Worm (Caenorhabditis elegans) whole organism, L2 larva: ENCODE measurements around the gene acr-2.

ENCODE experiments used
- C34F6.9 ChIP-seq: fragments of 150-350 bp; optimal IDR thresholded peaks from 2 replicates; lab custom pipeline; 2014; ENCODE audit warnings: missing biosample characterization, missing genetic modification characterization
- F13H6.1 ChIP-seq: sonication (generic microtip); optimal IDR thresholded peaks from 2 replicates; lab custom pipeline; 2016; ENCODE audit warnings: missing genetic modification characterization, missing compliant biosample characterization
- R02D3.7 ChIP-seq: fragments of 150-350 bp; optimal IDR thresholded peaks from 2 replicates; lab custom pipeline; 2014; ENCODE audit warnings: missing biosample characterization, missing genetic modification characterization
- Y55F3AM.14 ChIP-seq: fragments of 200-800 bp; sonication (Bioruptor generic); optimal IDR thresholded peaks from 2 replicates; lab custom pipeline; 2018; ENCODE audit warnings: mild to moderate bottlenecking, missing genetic modification characterization, missing compliant biosample characterization
- ZK546.5 ChIP-seq: sonication (generic microtip); optimal IDR thresholded peaks from 2 replicates; lab custom pipeline; 2017; ENCODE audit warnings: missing biosample characterization, missing genetic modification characterization
- alr-1 ChIP-seq: fragments of 150-350 bp; optimal IDR thresholded peaks from 2 replicates; lab custom pipeline; 2014; ENCODE audit warnings: missing biosample characterization, missing genetic modification characterization
- aly-2 ChIP-seq: fragments of 150-350 bp; optimal IDR thresholded peaks from 2 replicates; lab custom pipeline; 2014; ENCODE audit warnings: missing biosample characterization, missing genetic modification characterization
- ama-1 ChIP-seq: fragments of 150-350 bp; optimal IDR thresholded peaks from 2 replicates; lab custom pipeline; 2018; ENCODE audit warnings: inconsistent platforms
- blmp-1 ChIP-seq: sonication (generic microtip); optimal IDR thresholded peaks from 2 replicates; lab custom pipeline; 2017; ENCODE audit warnings: missing genetic modification characterization, mild to moderate bottlenecking, missing compliant biosample characterization, antibody characterized with exemption, moderate library complexity; ENCODE audit not compliant: insufficient read depth
- ceh-16 ChIP-seq: fragments of 150-350 bp; optimal IDR thresholded peaks from 2 replicates; lab custom pipeline; 2014; ENCODE audit warnings: missing biosample characterization, missing genetic modification characterization
- ceh-82 ChIP-seq: fragments of 150-350 bp; optimal IDR thresholded peaks from 2 replicates; lab custom pipeline; 2014; ENCODE audit warnings: missing biosample characterization, missing genetic modification characterization
- crh-2 ChIP-seq: sonication (generic microtip); optimal IDR thresholded peaks from 2 replicates; lab custom pipeline; 2017; ENCODE audit warnings: missing biosample characterization, missing genetic modification characterization
- dmd-4 ChIP-seq: sonication (generic microtip); optimal IDR thresholded peaks from 2 replicates; lab custom pipeline; 2017; ENCODE audit warnings: missing biosample characterization, missing genetic modification characterization
- egl-27 ChIP-seq: sonication (generic microtip); optimal IDR thresholded peaks from 3 replicates; lab custom pipeline; 2017; ENCODE audit warnings: missing biosample characterization, missing genetic modification reagents, missing genetic modification characterization
- elt-1 ChIP-seq: fragments of 150-350 bp; optimal IDR thresholded peaks from 2 replicates; lab custom pipeline; 2014; ENCODE audit warnings: missing biosample characterization, missing genetic modification characterization
- elt-3 ChIP-seq: sonication (generic microtip); optimal IDR thresholded peaks from 2 replicates; lab custom pipeline; 2017; ENCODE audit warnings: missing biosample characterization, missing genetic modification characterization
- fos-1 ChIP-seq: fragments of 150-350 bp; optimal IDR thresholded peaks from 2 replicates; lab custom pipeline; 2014; ENCODE audit warnings: missing biosample characterization, missing genetic modification characterization
- gmeb-1 ChIP-seq: fragments of 150-350 bp; optimal IDR thresholded peaks from 2 replicates; lab custom pipeline; 2014; ENCODE audit warnings: missing biosample characterization, missing genetic modification characterization
- lin-11 ChIP-seq: fragments of 150-350 bp; sonication (generic microtip); optimal IDR thresholded peaks from 2 replicates; lab custom pipeline; 2014; ENCODE audit warnings: missing biosample characterization, missing genetic modification characterization, inconsistent platforms, mixed read lengths
- lin-13 ChIP-seq: fragments of 150-350 bp; optimal IDR thresholded peaks from 2 replicates; lab custom pipeline; 2014; ENCODE audit warnings: missing biosample characterization, missing genetic modification reagents, missing genetic modification characterization
- lin-39 ChIP-seq: fragments of 150-350 bp; optimal IDR thresholded peaks from 2 replicates; lab custom pipeline; 2014; ENCODE audit warnings: missing biosample characterization, missing genetic modification reagents, missing genetic modification characterization
- lsy-2 ChIP-seq, 2 experiments: fragments of 150-350 bp in 1 of 2; sonication (generic microtip) in 1 of 2; optimal IDR thresholded peaks; 2 replicates each; lab custom pipeline; 2014 to 2017; ENCODE audit warnings: missing biosample characterization in 2 of 2, missing genetic modification characterization in 2 of 2
- mab-5 ChIP-seq: fragments of 150-350 bp; optimal IDR thresholded peaks from 2 replicates; lab custom pipeline; 2014; ENCODE audit warnings: missing biosample characterization, missing genetic modification characterization
- mbf-1 ChIP-seq: sonication (generic microtip); optimal IDR thresholded peaks from 2 replicates; lab custom pipeline; 2017; ENCODE audit warnings: missing biosample characterization, missing genetic modification characterization
- mdl-1 ChIP-seq, 2 experiments: fragments of 150-350 bp in 1 of 2; sonication (generic microtip) in 1 of 2; optimal IDR thresholded peaks; 2 replicates each; lab custom pipeline; 2017; ENCODE audit warnings: missing biosample characterization in 2 of 2, missing genetic modification characterization in 2 of 2
- nhr-10 ChIP-seq: sonication (generic microtip); optimal IDR thresholded peaks from 2 replicates; lab custom pipeline; 2017; ENCODE audit warnings: missing biosample characterization, missing genetic modification characterization
- nhr-11 ChIP-seq: fragments of 150-350 bp; optimal IDR thresholded peaks from 2 replicates; lab custom pipeline; 2014; ENCODE audit warnings: missing biosample characterization, missing genetic modification characterization
- nhr-12 ChIP-seq: fragments of 150-350 bp; optimal IDR thresholded peaks from 2 replicates; lab custom pipeline; 2014; ENCODE audit warnings: missing biosample characterization, missing genetic modification characterization
- nhr-129 ChIP-seq: fragments of 150-350 bp; optimal IDR thresholded peaks from 2 replicates; lab custom pipeline; 2014; ENCODE audit warnings: missing biosample characterization, missing genetic modification characterization
- nhr-21 ChIP-seq: fragments of 150-350 bp; optimal IDR thresholded peaks from 2 replicates; lab custom pipeline; 2014; ENCODE audit warnings: missing biosample characterization, missing genetic modification characterization
- nhr-23 ChIP-seq: fragments of 150-350 bp; optimal IDR thresholded peaks from 2 replicates; lab custom pipeline; 2014; ENCODE audit warnings: missing biosample characterization, missing genetic modification reagents, missing genetic modification characterization
- nhr-237 ChIP-seq: fragments of 150-350 bp; optimal IDR thresholded peaks from 2 replicates; lab custom pipeline; 2014; ENCODE audit warnings: missing biosample characterization, missing genetic modification characterization
- nhr-25 ChIP-seq: fragments of 150-350 bp; sonication (generic microtip); optimal IDR thresholded peaks from 3 replicates; lab custom pipeline; 2014; ENCODE audit warnings: missing biosample characterization, missing genetic modification characterization
- nhr-6 ChIP-seq: fragments of 150-350 bp; optimal IDR thresholded peaks from 2 replicates; lab custom pipeline; 2014; ENCODE audit warnings: missing biosample characterization, missing genetic modification characterization
- nhr-77 ChIP-seq: fragments of 150-350 bp; optimal IDR thresholded peaks from 2 replicates; lab custom pipeline; 2014; ENCODE audit warnings: missing biosample characterization, missing genetic modification characterization
- peb-1 ChIP-seq: fragments of 150-350 bp; optimal IDR thresholded peaks from 2 replicates; lab custom pipeline; 2014; ENCODE audit warnings: missing biosample characterization, missing genetic modification characterization
- sem-4 ChIP-seq: fragments of 150-350 bp; optimal IDR thresholded peaks from 2 replicates; lab custom pipeline; 2014; ENCODE audit warnings: missing biosample characterization, missing genetic modification reagents, missing genetic modification characterization
- skn-1 ChIP-seq: sonication (generic microtip); optimal IDR thresholded peaks from 2 replicates; lab custom pipeline; 2017; ENCODE audit warnings: missing biosample characterization, missing genetic modification characterization
- sma-3 ChIP-seq: sonication (generic microtip); optimal IDR thresholded peaks from 2 replicates; lab custom pipeline; 2016; ENCODE audit warnings: missing genetic modification reagents, missing genetic modification characterization, missing compliant biosample characterization
- sma-9 ChIP-seq, 2 experiments: fragments of 150-350 bp in 1 of 2; sonication (generic microtip) in 1 of 2; optimal IDR thresholded peaks; 2 replicates each; lab custom pipeline; 2014 to 2016; ENCODE audit warnings: missing genetic modification characterization in 2 of 2, mild to moderate bottlenecking in 1 of 2, missing biosample characterization in 1 of 2, missing compliant biosample characterization in 1 of 2, missing genetic modification reagents in 1 of 2, moderate library complexity in 1 of 2
- snpc-4 ChIP-seq: fragments of 150-350 bp; optimal IDR thresholded peaks from 2 replicates; lab custom pipeline; 2014; ENCODE audit warnings: missing biosample characterization, missing genetic modification characterization
- unc-39 ChIP-seq: fragments of 150-350 bp; optimal IDR thresholded peaks from 2 replicates; lab custom pipeline; 2014; ENCODE audit warnings: missing biosample characterization, missing genetic modification characterization
- unc-55 ChIP-seq: fragments of 150-350 bp; sonication (generic microtip); optimal IDR thresholded peaks from 3 replicates; lab custom pipeline; 2014; ENCODE audit warnings: missing biosample characterization, missing genetic modification reagents, missing genetic modification characterization
- unc-62 ChIP-seq: fragments of 150-350 bp; optimal IDR thresholded peaks from 2 replicates; lab custom pipeline; 2014; ENCODE audit warnings: missing biosample characterization, missing genetic modification reagents, missing genetic modification characterization
- zag-1 ChIP-seq: fragments of 150-350 bp; optimal IDR thresholded peaks from 2 replicates; lab custom pipeline; 2014; ENCODE audit warnings: missing biosample characterization, missing genetic modification characterization
- ztf-1 ChIP-seq: fragments of 200-800 bp; sonication (Bioruptor generic); conservative IDR thresholded peaks from 2 replicates; pipeline ENCODE4 v1.3.6; 2022; ENCODE audit warnings: missing genetic modification characterization, missing compliant biosample characterization
- ztf-11 ChIP-seq: sonication (generic microtip); optimal IDR thresholded peaks from 2 replicates; lab custom pipeline; 2017; ENCODE audit warnings: missing biosample characterization, missing genetic modification characterization
- ztf-4 ChIP-seq: fragments of 150-350 bp; optimal IDR thresholded peaks from 2 replicates; lab custom pipeline; 2014; ENCODE audit warnings: missing biosample characterization, missing genetic modification characterization

acr-2 gene

ce11 chrX:6750145-6750544 is 47.8 kb downstream of the acr-2 start:
- TF ChIP-seq nhr-237 (tag; lab: Kevin White, UChicago): no peak
- peak; percentile 24 for TF ChIP-seq ztf-4 (tag; lab: Kevin White, UChicago)
- no peak for TF ChIP-seq unc-39 (tag; lab: Kevin White, UChicago)
- no peak for TF ChIP-seq aly-2
- peak; percentile 79 for TF ChIP-seq blmp-1 (tag; lab: Kevin White, UChicago)
- TF ChIP-seq snpc-4: peak; percentile 61
- TF ChIP-seq nhr-23 (tag; lab: Kevin White, UChicago): no peak
- TF ChIP-seq ztf-11: no peak
- peak; percentile 54 for TF ChIP-seq ceh-16 (tag; lab: Kevin White, UChicago)
- peak; percentile 75 for TF ChIP-seq sem-4 (tag; lab: Kevin White, UChicago)
- TF ChIP-seq unc-55 (GFP tag; lab: Kevin White, UChicago): peak; percentile 61
- no peak for TF ChIP-seq peb-1
- peak; percentile 84 for TF ChIP-seq Y55F3AM.14 (GFP tag; lab: Kevin White, UChicago)
- TF ChIP-seq zag-1 (tag; lab: Kevin White, UChicago): no peak
- TF ChIP-seq lin-11 (tag; lab: Kevin White, UChicago): no peak
- peak; percentile 96 for TF ChIP-seq nhr-25 (tag; lab: Kevin White, UChicago)
- peak; percentile 33 for TF ChIP-seq lin-13 (GFP tag; lab: Kevin White, UChicago)
- TF ChIP-seq egl-27: peak; percentile 95
- peak; percentile 85 for TF ChIP-seq fos-1 (tag; lab: Kevin White, UChicago)
- peak; percentile 100 for TF ChIP-seq mdl-1 (tag; optimal IDR thresholded peaks at IDR 0.05; lab: Kevin White, UChicago)
- no peak for TF ChIP-seq ama-1
- no peak for TF ChIP-seq elt-1 (tag; lab: Kevin White, UChicago)
- peak; percentile 51 for TF ChIP-seq alr-1 (tag; lab: Kevin White, UChicago)
- TF ChIP-seq F13H6.1 (tag; lab: Kevin White, UChicago): peak; percentile 98
- no peak for TF ChIP-seq skn-1 (tag; lab: Kevin White, UChicago)
- no peak for TF ChIP-seq ztf-1 (GFP tag; lab: Robert Waterston, UW)
- no peak for TF ChIP-seq dmd-4
- TF ChIP-seq mab-5: no peak
- TF ChIP-seq nhr-12 (tag; lab: Kevin White, UChicago): no peak
- peak; percentile 73 for TF ChIP-seq nhr-10 (tag; lab: Kevin White, UChicago)
- TF ChIP-seq R02D3.7 (tag; lab: Kevin White, UChicago): no peak
- TF ChIP-seq sma-9 (GFP tag; optimal IDR thresholded peaks at IDR 0.05; lab: Kevin White, UChicago): peak; percentile 100
- TF ChIP-seq sma-9 (tag; optimal IDR thresholded peaks at IDR 0.05; lab: Kevin White, UChicago): no peak
- TF ChIP-seq nhr-6 (tag; lab: Kevin White, UChicago): peak; percentile 72
- TF ChIP-seq ceh-82: no peak
- TF ChIP-seq sma-3 (GFP tag; lab: Kevin White, UChicago): peak; percentile 94
- TF ChIP-seq ZK546.5 (tag; lab: Kevin White, UChicago): no peak
- TF ChIP-seq lsy-2 (tag; optimal IDR thresholded peaks at IDR 0.05; lab: Kevin White, UChicago): peak in 1 of 2 experiments; percentile 79
- peak; percentile 96 for TF ChIP-seq nhr-129
- peak; percentile 13 for TF ChIP-seq nhr-77
- TF ChIP-seq C34F6.9 (tag; lab: Kevin White, UChicago): peak; percentile 71
- peak; percentile 74 for TF ChIP-seq gmeb-1 (tag; lab: Kevin White, UChicago)
- no peak for TF ChIP-seq mbf-1 (tag; lab: Kevin White, UChicago)
- no peak for TF ChIP-seq lin-39
- no peak for TF ChIP-seq unc-62 (GFP tag; lab: Kevin White, UChicago)
- no peak for TF ChIP-seq nhr-11 (tag; lab: Kevin White, UChicago)
- TF ChIP-seq crh-2 (tag; lab: Kevin White, UChicago): peak; percentile 83
- TF ChIP-seq elt-3 (tag; lab: Kevin White, UChicago): no peak
- TF ChIP-seq nhr-21 (tag; lab: Kevin White, UChicago): peak; percentile 94
